Worm (Caenorhabditis elegans): ENCODE data around the gene cul-2.

DNA sequence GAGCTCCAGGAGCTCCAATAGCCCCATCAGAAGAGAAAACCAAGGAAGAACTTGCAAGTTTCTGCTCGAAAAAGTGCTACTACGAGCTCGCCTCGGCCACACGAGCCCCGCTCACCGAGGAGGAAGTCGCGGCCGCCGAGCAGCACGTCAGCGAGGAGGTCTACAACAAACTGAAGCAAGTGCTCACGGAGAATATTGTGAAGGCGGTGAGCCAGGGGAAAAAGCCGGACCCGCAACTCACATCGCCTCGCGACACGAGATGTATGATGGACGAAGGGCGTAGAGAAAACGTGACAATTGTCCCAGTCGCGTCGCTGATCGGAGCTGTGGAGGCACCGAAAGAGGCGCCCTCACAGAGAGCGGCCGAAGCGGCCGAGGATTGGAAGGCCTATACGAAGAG lies 34.4 kb upstream of the cul-2 start:
- TF ChIP-seq snpc-1.2 (GFP tag; IDR thresholded peaks at IDR 0.05) (no peak), jun-1 (tag; optimal IDR thresholded peaks at IDR 0.05) (no peak), lin-39 (tag; optimal IDR thresholded peaks at IDR 0.05) (no peak), F49E8.2 (tag; optimal IDR thresholded peaks at IDR 0.05; ENCODE audit: borderline replicate concordance) (no peak), pqm-1 (tag; optimal IDR thresholded peaks at IDR 0.05) (no peak), skn-1 (tag; optimal IDR thresholded peaks at IDR 0.05) (no peak), zag-1 (tag; optimal IDR thresholded peaks at IDR 0.05) (no peak), egl-27 (tag; optimal IDR thresholded peaks at IDR 0.05) (no peak), pha-4 (GFP tag; IDR thresholded peaks at IDR 0.05) (no peak), pha-4 (tag; optimal IDR thresholded peaks at IDR 0.05) (no peak), nhr-237 (tag; optimal IDR thresholded peaks at IDR 0.05) (no peak)
